Worm (Caenorhabditis elegans) whole organism, late embryonic: ENCODE data around the gene cids-1.

Source experiments
- C08G9.2 ChIP-seq: sonication (generic microtip); optimal IDR thresholded peaks from 2 replicates; lab custom pipeline; 2016; ENCODE audit warnings: mild to moderate bottlenecking, missing genetic modification characterization, moderate library complexity, missing compliant biosample characterization
- F13H6.1 ChIP-seq: sonication (generic microtip); optimal IDR thresholded peaks from 2 replicates; lab custom pipeline; 2016; ENCODE audit warnings: missing genetic modification characterization, missing compliant biosample characterization
- K02D7.2 ChIP-seq: sonication (generic microtip); optimal IDR thresholded peaks from 2 replicates; lab custom pipeline; 2017; ENCODE audit warnings: mild to moderate bottlenecking, missing genetic modification characterization, missing compliant biosample characterization
- T23F11.4 ChIP-seq: fragments of 200-800 bp; sonication (Bioruptor generic); optimal IDR thresholded peaks from 2 replicates; lab custom pipeline; 2018; ENCODE audit warnings: mild to moderate bottlenecking, missing genetic modification characterization, missing compliant biosample characterization
- Y22D7AL.16 ChIP-seq: sonication (generic microtip); optimal IDR thresholded peaks from 2 replicates; lab custom pipeline; 2016; ENCODE audit warnings: missing genetic modification characterization, missing compliant biosample characterization
- ahr-1 ChIP-seq: sonication (generic microtip); optimal IDR thresholded peaks from 2 replicates; lab custom pipeline; 2016; ENCODE audit warnings: missing genetic modification characterization, missing compliant biosample characterization
- ceh-19 ChIP-seq: fragments of 200-800 bp; sonication (Bioruptor generic); optimal IDR thresholded peaks from 2 replicates; lab custom pipeline; 2018; ENCODE audit warnings: mild to moderate bottlenecking, missing genetic modification characterization, missing compliant biosample characterization
- ceh-2 ChIP-seq: sonication (generic microtip); optimal IDR thresholded peaks from 2 replicates; lab custom pipeline; 2016; ENCODE audit warnings: missing genotype, missing genetic modification characterization, missing compliant biosample characterization
- ceh-31 ChIP-seq: sonication (generic microtip); optimal IDR thresholded peaks from 2 replicates; lab custom pipeline; 2016; ENCODE audit warnings: missing genetic modification characterization, missing compliant biosample characterization
- ceh-48 ChIP-seq: sonication (generic microtip); optimal IDR thresholded peaks from 2 replicates; lab custom pipeline; 2016; ENCODE audit warnings: missing genetic modification characterization, inconsistent platforms, missing compliant biosample characterization
- ceh-9 ChIP-seq: sonication (generic microtip); optimal IDR thresholded peaks from 2 replicates; lab custom pipeline; 2016; ENCODE audit warnings: mild to moderate bottlenecking, missing genetic modification characterization, inconsistent platforms, missing compliant biosample characterization
- dve-1 ChIP-seq: sonication (generic microtip); optimal IDR thresholded peaks from 2 replicates; lab custom pipeline; 2017; ENCODE audit warnings: antibody characterized with exemption, mild to moderate bottlenecking, missing genetic modification characterization, missing compliant biosample characterization
- elt-4 ChIP-seq: sonication (generic microtip); optimal IDR thresholded peaks from 2 replicates; lab custom pipeline; 2016; ENCODE audit warnings: missing genetic modification characterization, missing compliant biosample characterization
- ets-4 ChIP-seq: sonication (generic microtip); optimal IDR thresholded peaks from 2 replicates; lab custom pipeline; 2016; ENCODE audit warnings: missing genetic modification characterization, missing compliant biosample characterization
- fkh-10 ChIP-seq: fragments of 150-350 bp; optimal IDR thresholded peaks from 2 replicates; lab custom pipeline; 2014; ENCODE audit warnings: missing biosample characterization, missing genetic modification reagents, missing genetic modification characterization
- fkh-6 ChIP-seq: sonication (generic microtip); optimal IDR thresholded peaks from 2 replicates; lab custom pipeline; 2016; ENCODE audit warnings: missing genetic modification characterization, missing compliant biosample characterization
- gmeb-2 ChIP-seq: sonication (generic microtip); optimal IDR thresholded peaks from 2 replicates; lab custom pipeline; 2016; ENCODE audit warnings: missing genetic modification characterization, inconsistent platforms, missing compliant biosample characterization
- hlh-13 ChIP-seq: fragments of 200-800 bp; sonication (Bioruptor generic); optimal IDR thresholded peaks from 2 replicates; lab custom pipeline; 2018; ENCODE audit warnings: mild to moderate bottlenecking, missing genetic modification characterization, missing compliant biosample characterization
- hlh-15 ChIP-seq: sonication (generic microtip); optimal IDR thresholded peaks from 2 replicates; lab custom pipeline; 2016; ENCODE audit warnings: missing genetic modification characterization, missing compliant biosample characterization
- hlh-30 ChIP-seq: sonication (generic microtip); optimal IDR thresholded peaks from 2 replicates; lab custom pipeline; 2017; ENCODE audit warnings: antibody characterized with exemption, missing genetic modification characterization, missing compliant biosample characterization; ENCODE audit not compliant: insufficient read depth
- hlh-6 ChIP-seq: sonication (generic microtip); optimal IDR thresholded peaks from 2 replicates; lab custom pipeline; 2016; ENCODE audit warnings: missing genotype, missing genetic modification characterization, missing compliant biosample characterization
- hlh-8 ChIP-seq: sonication (generic microtip); optimal IDR thresholded peaks from 2 replicates; lab custom pipeline; 2016; ENCODE audit warnings: missing genotype, missing genetic modification characterization, missing compliant biosample characterization
- lin-11 ChIP-seq: fragments of 200-800 bp; sonication (Bioruptor generic); optimal IDR thresholded peaks from 2 replicates; lab custom pipeline; 2018; ENCODE audit warnings: mild to moderate bottlenecking, missing genetic modification characterization, missing compliant biosample characterization
- madf-2 ChIP-seq: sonication (generic microtip); optimal IDR thresholded peaks from 2 replicates; lab custom pipeline; 2017; ENCODE audit warnings: missing genetic modification characterization, missing compliant biosample characterization
- nfya-1 ChIP-seq: sonication (generic microtip); optimal IDR thresholded peaks from 2 replicates; lab custom pipeline; 2017; ENCODE audit warnings: missing genetic modification characterization, mild to moderate bottlenecking, missing compliant biosample characterization, antibody characterized with exemption, moderate library complexity
- nhr-11 ChIP-seq: fragments of 150-350 bp; optimal IDR thresholded peaks from 2 replicates; lab custom pipeline; 2014; ENCODE audit warnings: missing biosample characterization, missing genetic modification characterization
- odd-2 ChIP-seq: sonication (generic microtip); optimal IDR thresholded peaks from 2 replicates; lab custom pipeline; 2017; ENCODE audit warnings: antibody characterized with exemption, mild to moderate bottlenecking, missing genetic modification characterization, missing compliant biosample characterization
- pag-3 ChIP-seq: sonication (generic microtip); optimal IDR thresholded peaks from 2 replicates; lab custom pipeline; 2016; ENCODE audit warnings: missing compliant biosample characterization, missing genetic modification characterization, borderline replicate concordance
- pax-1 ChIP-seq: fragments of 150-350 bp; optimal IDR thresholded peaks from 2 replicates; lab custom pipeline; 2014; ENCODE audit warnings: missing biosample characterization, missing genetic modification characterization
- pha-4 ChIP-seq: fragments of 150-350 bp; optimal IDR thresholded peaks from 2 replicates; lab custom pipeline; 2018; ENCODE audit warnings: missing biosample characterization, missing genetic modification reagents, missing genetic modification characterization
- rnt-1 ChIP-seq: sonication (generic microtip); optimal IDR thresholded peaks from 2 replicates; lab custom pipeline; 2016; ENCODE audit warnings: missing genetic modification characterization, missing compliant biosample characterization
- sox-2 ChIP-seq: fragments of 200-800 bp; sonication (Bioruptor generic); IDR thresholded peaks from 2 replicates; pipeline ENCODE4 v1.3.6; 2022; ENCODE audit warnings: missing genetic modification reagents, missing genetic modification characterization, missing compliant biosample characterization
- syd-9 ChIP-seq: sonication (generic microtip); optimal IDR thresholded peaks from 2 replicates; lab custom pipeline; 2016; ENCODE audit warnings: mild to moderate bottlenecking, missing genetic modification characterization, moderate library complexity, missing compliant biosample characterization
- tbx-2 ChIP-seq: sonication (generic microtip); optimal IDR thresholded peaks from 2 replicates; lab custom pipeline; 2016; ENCODE audit warnings: missing genetic modification characterization, missing compliant biosample characterization
- unc-3 ChIP-seq, 2 experiments: fragments of 200-800 bp in 1 of 2; sonication (Bioruptor generic) in 1 of 2; sonication (generic microtip) in 1 of 2; conservative IDR thresholded peaks in 1 of 2; optimal IDR thresholded peaks in 1 of 2; 2 replicates each; pipeline versions ENCODE4 v1.3.6 to Lab custom; 2016 to 2022; ENCODE audit warnings: missing compliant biosample characterization in 2 of 2, missing genetic modification characterization in 2 of 2, missing genetic modification reagents in 1 of 2
- unc-42 ChIP-seq: sonication (generic microtip); optimal IDR thresholded peaks from 2 replicates; lab custom pipeline; 2016; ENCODE audit warnings: missing genotype, missing genetic modification characterization, missing compliant biosample characterization
- unc-55 ChIP-seq: sonication (generic microtip); optimal IDR thresholded peaks from 2 replicates; lab custom pipeline; 2017; ENCODE audit warnings: missing biosample characterization, missing genetic modification reagents, missing genetic modification characterization
- unc-86 ChIP-seq: sonication (generic microtip); optimal IDR thresholded peaks from 2 replicates; lab custom pipeline; 2016; ENCODE audit warnings: missing genetic modification characterization, missing compliant biosample characterization
- zip-5 ChIP-seq: sonication (generic microtip); optimal IDR thresholded peaks from 2 replicates; lab custom pipeline; 2016; ENCODE audit warnings: missing genetic modification characterization, missing compliant biosample characterization
- ztf-16 ChIP-seq: sonication (generic microtip); optimal IDR thresholded peaks from 2 replicates; lab custom pipeline; 2017; ENCODE audit warnings: missing genetic modification characterization, missing compliant biosample characterization

cids-1 gene

DNA sequence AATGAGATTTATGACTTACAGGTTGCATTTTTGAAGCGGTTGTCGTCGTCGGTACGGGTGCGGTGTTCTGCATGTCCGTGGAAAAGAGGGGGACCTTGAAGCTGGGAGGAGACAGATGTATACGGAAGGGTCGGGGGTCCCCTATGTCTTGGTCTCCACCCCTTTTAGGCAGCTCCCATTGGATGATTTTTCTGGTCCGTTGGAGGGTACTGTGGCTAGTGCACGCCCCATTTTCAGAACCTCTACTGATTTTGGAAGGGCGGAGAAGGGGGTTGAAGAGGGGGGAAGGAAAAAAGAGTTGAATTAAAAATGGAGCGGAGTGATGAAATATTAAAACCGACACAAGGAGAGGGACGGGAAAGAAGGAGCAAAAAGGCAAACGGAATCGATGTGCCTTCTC lies 28.0 kb upstream of the cids-1 start, which contains the start of gene unc-86:
Gene unc-86 (minus strand): TSS at position 113 of the 400 bp plus-strand sequence.
- TF ChIP-seq C08G9.2 (tag; lab: Kevin White, UChicago) (no peak), elt-4 (tag; lab: Kevin White, UChicago) (no peak), T23F11.4 (GFP tag; lab: Kevin White, UChicago) (no peak), Y22D7AL.16 (tag; lab: Kevin White, UChicago) (no peak), unc-3 (GFP tag; conservative IDR thresholded peaks at IDR 0.05; lab: Robert Waterston, UW) (no peak), unc-3 (tag; optimal IDR thresholded peaks at IDR 0.05; lab: Kevin White, UChicago) (no peak), ceh-31 (tag; lab: Kevin White, UChicago) (peak; percentile 53), fkh-10 (GFP tag; lab: Kevin White, UChicago) (no peak), hlh-13 (GFP tag; lab: Kevin White, UChicago) (no peak), pag-3 (tag; lab: Kevin White, UChicago) (no peak), pax-1 (tag; lab: Kevin White, UChicago) (no peak), nfya-1 (tag; lab: Kevin White, UChicago) (peak; percentile 64), unc-55 (GFP tag; lab: Kevin White, UChicago) (no peak), unc-86 (tag; lab: Kevin White, UChicago) (peak; percentile 25)

DNA sequence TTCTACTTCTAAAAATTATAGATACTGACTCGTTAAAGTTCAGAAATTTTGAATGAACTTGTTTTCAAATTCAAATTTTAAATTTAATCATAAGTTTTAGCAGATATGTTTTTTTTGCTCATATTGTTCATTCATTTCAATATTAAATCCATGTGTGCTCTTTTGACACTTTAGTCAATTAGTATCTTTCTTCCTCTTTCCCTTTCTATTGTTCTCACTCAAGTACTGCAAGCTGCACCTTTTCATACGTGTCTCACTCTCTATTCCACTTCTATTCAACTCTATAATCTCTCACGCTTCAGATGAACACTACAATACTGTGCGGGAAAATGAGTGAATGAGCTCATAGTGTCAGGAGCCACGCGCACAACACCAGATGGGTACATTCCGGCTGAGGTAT lies 26.3 kb upstream of the cids-1 start, which contains the start of gene C30A5.16:
Gene C30A5.16 (plus strand): TSS at position 301 of the 400 bp plus-strand sequence.
- no peak for TF ChIP-seq ets-4 (tag; lab: Kevin White, UChicago)
- peak; percentile 75 for TF ChIP-seq ceh-31 (tag; lab: Kevin White, UChicago)
- TF ChIP-seq sox-2 (GFP tag; lab: Robert Waterston, UW), result peak; percentile 24
- TF ChIP-seq, all 69 proteins: peak for 2

DNA sequence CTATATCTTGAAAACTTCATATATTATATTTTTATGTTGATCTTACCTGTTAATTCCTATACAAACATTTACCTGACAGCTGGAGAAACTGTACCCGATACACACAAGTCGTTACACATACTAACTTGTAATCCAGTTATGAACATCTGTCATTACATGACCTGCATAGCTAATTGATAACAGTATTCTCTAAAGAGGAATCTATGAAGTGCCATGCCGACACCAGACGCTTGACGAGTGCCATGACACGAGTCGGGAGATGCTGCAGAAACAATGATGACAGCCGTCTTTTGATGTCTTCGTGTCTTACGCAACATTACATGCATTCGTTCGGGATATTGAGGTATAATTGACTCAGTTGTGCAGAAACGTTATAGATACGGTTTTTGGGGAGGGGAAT lies 24.2 kb upstream of the cids-1 start:
- no peak for TF ChIP-seq hlh-8 (tag; lab: Kevin White, UChicago)
- TF ChIP-seq unc-86 (tag; lab: Kevin White, UChicago), result peak; percentile 38
- no peak for TF ChIP-seq unc-42 (tag; lab: Kevin White, UChicago)
- TF ChIP-seq hlh-30, result no peak

DNA sequence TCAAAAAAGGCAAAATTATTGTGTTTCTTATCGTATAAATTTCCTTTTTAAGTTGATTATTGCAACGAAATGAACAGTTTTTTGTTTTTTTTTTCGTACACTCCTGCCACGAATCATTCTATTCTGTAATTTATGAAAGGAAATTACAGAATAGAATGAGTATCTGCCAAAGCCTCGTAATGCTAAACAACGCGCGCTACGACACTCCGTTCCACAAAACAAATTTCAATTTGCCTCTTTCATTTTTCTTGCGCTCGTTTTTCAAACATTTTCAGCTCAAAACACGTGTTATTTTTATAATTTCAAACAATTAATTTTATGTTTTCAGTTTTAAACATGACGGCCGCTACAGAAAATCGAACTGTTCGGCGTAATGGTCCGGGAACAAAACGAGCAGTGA lies 19.5 kb upstream of the cids-1 start, which contains the start of gene mob-4:
Gene mob-4 (plus strand): TSS at position 329 of the 400 bp plus-strand sequence.
- no peak for TF ChIP-seq ahr-1 (tag; lab: Kevin White, UChicago)
- TF ChIP-seq ceh-31 (tag; lab: Kevin White, UChicago), result no peak
- no peak for TF ChIP-seq nhr-11 (tag; lab: Kevin White, UChicago)
- TF ChIP-seq pha-4, result no peak
- TF ChIP-seq F13H6.1, result no peak
- TF ChIP-seq hlh-15 (tag; lab: Kevin White, UChicago), result no peak
- TF ChIP-seq zip-5 (tag; lab: Kevin White, UChicago), result no peak
- no peak for TF ChIP-seq gmeb-2 (tag; lab: Kevin White, UChicago)
- TF ChIP-seq nfya-1 (tag; lab: Kevin White, UChicago), result no peak
- no peak for TF ChIP-seq unc-42 (tag; lab: Kevin White, UChicago)
- TF ChIP-seq odd-2 (tag; lab: Kevin White, UChicago), result no peak
- TF ChIP-seq hlh-13 (GFP tag; lab: Kevin White, UChicago), result no peak
- no peak for TF ChIP-seq syd-9
- TF ChIP-seq dve-1 (tag; lab: Kevin White, UChicago), result no peak

DNA sequence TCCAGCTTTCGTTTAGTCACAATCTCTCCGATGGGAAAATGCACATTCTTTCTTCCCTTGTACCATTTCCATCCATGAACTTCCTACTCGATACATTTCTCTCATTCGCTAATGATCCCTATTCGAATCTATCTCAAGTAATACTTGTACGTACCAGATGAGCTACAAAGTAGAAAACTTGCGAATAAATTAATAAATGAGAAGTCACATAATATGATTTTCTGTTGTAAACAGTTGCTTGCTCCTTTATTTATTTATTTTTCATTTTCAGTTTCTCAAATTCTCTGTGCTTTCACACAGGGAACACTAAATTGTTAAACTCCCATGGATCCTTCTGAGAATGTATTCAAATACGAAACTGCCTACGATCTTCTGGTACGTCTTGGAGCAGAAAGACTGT lies 18.1 kb upstream of the cids-1 start, which contains the start of gene rfs-1:
Gene rfs-1 (plus strand): TSS at position 301 of the 400 bp plus-strand sequence.
- TF ChIP-seq hlh-6 (tag; lab: Kevin White, UChicago) (no peak), zip-5 (tag; lab: Kevin White, UChicago) (no peak), ets-4 (tag; lab: Kevin White, UChicago) (no peak)

DNA sequence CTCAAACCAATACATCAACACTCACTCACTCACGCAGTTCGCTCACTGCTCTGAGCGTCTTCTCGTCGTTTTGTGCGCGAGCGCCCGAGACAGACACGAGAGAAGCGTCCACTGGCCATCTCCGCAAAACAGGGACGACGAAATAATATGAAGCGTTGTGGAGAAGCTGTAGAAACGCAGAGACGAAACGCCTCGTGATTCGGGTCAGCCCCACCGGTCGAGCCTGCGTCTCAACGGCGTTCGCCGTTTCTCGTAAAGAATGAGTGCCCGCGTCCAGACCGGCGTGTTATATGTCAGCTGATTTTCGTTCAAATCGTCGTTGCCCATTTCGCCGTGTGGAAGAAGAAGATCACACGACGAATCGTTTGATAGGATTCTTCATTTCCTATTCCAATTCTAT lies 16.7 kb upstream of the cids-1 start, which contains the start of gene fbxl-1:
Gene fbxl-1 (plus strand): TSS at position 320 of the 400 bp plus-strand sequence.
- TF ChIP-seq lin-11 (tag; lab: Kevin White, UChicago), result no peak
- TF ChIP-seq syd-9, result no peak
- TF ChIP-seq ceh-2 (tag; lab: Kevin White, UChicago), result no peak
- TF ChIP-seq elt-4 (tag; lab: Kevin White, UChicago), result no peak
- TF ChIP-seq K02D7.2 (tag; lab: Kevin White, UChicago), result no peak
- peak; percentile 52 for TF ChIP-seq nfya-1 (tag; lab: Kevin White, UChicago)
- no peak for TF ChIP-seq ceh-19 (GFP tag; lab: Kevin White, UChicago)
- TF ChIP-seq unc-55 (GFP tag; lab: Kevin White, UChicago), result peak; percentile 77
- TF ChIP-seq fkh-6 (tag; lab: Kevin White, UChicago), result no peak
- no peak for TF ChIP-seq ceh-48 (tag; lab: Kevin White, UChicago)
- TF ChIP-seq tbx-2 (tag; lab: Kevin White, UChicago), result peak; percentile 66
- peak; percentile 16 for TF ChIP-seq ztf-16 (tag; lab: Kevin White, UChicago)
- no peak for TF ChIP-seq nhr-11 (tag; lab: Kevin White, UChicago)
- no peak for TF ChIP-seq sox-2 (GFP tag; lab: Robert Waterston, UW)
- no peak for TF ChIP-seq ceh-9 (tag; lab: Kevin White, UChicago)
- no peak for TF ChIP-seq madf-2 (tag; lab: Kevin White, UChicago)
- TF ChIP-seq fkh-10 (GFP tag; lab: Kevin White, UChicago), result no peak
- peak; percentile 57 for TF ChIP-seq rnt-1
